Worm (Caenorhabditis elegans) whole organism, mixed stage, embryonic: ENCODE data around the gene folt-3.

ENCODE experiments used
- blmp-1 ChIP-seq: fragments of 150-350 bp; optimal IDR thresholded peaks from 2 replicates; lab custom pipeline; 2014; ENCODE audit warnings: missing biosample characterization, missing genetic modification characterization
- ces-1 ChIP-seq: fragments of 150-350 bp; optimal IDR thresholded peaks from 2 replicates; lab custom pipeline; 2014; ENCODE audit warnings: missing biosample characterization, missing genetic modification reagents, missing genetic modification characterization
- elt-1 ChIP-seq: sonication (generic microtip); optimal IDR thresholded peaks from 2 replicates; lab custom pipeline; 2017; ENCODE audit warnings: missing genetic modification characterization, mild to moderate bottlenecking, missing compliant biosample characterization, antibody characterized with exemption, moderate library complexity, borderline replicate concordance; ENCODE audit not compliant: insufficient read depth
- lin-13 ChIP-seq: fragments of 150-350 bp; optimal IDR thresholded peaks from 2 replicates; lab custom pipeline; 2014; ENCODE audit warnings: missing biosample characterization, missing genetic modification characterization
- lsy-2 ChIP-seq: fragments of 150-350 bp; optimal IDR thresholded peaks from 2 replicates; lab custom pipeline; 2014; ENCODE audit warnings: missing biosample characterization, missing genetic modification characterization
- mls-2 ChIP-seq: sonication (generic microtip); optimal IDR thresholded peaks from 2 replicates; lab custom pipeline; 2016; ENCODE audit warnings: mild to moderate bottlenecking, missing genetic modification characterization, moderate library complexity, missing compliant biosample characterization
- nhr-12 ChIP-seq: fragments of 150-350 bp; optimal IDR thresholded peaks from 2 replicates; lab custom pipeline; 2014; ENCODE audit warnings: missing biosample characterization, missing genetic modification characterization
- nhr-28 ChIP-seq: fragments of 150-350 bp; optimal IDR thresholded peaks from 2 replicates; lab custom pipeline; 2014; ENCODE audit warnings: missing biosample characterization, missing genetic modification characterization
- snpc-4 ChIP-seq: fragments of 150-350 bp; optimal IDR thresholded peaks from 2 replicates; lab custom pipeline; 2014; ENCODE audit warnings: missing biosample characterization, missing genetic modification characterization
- sptf-1 ChIP-seq: sonication (generic microtip); optimal IDR thresholded peaks from 2 replicates; lab custom pipeline; 2017; ENCODE audit warnings: mild to moderate bottlenecking, missing genetic modification characterization, moderate library complexity, missing compliant biosample characterization

DNA sequence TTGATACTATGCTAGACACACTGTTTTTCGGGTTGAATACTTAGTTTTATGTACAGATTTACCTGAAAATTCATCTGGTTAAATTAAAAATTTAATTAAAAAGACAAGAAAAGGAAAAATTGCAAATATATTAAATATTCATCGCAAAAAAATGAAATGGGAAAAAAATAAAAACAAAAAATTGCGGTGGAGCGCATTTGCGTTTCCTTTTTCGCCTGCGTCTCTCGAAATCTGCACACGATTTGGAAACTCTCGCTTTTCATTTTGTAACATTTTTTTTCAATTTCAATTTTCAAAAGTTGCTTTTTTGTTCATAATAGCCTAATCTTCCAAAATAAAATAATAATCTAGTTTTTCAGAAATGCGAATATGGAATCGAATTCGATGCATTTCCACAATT, 21.9 kb downstream of the folt-3 start, which contains the start of the genes F19F10.11 and C50E3.5:
- TF ChIP-seq sptf-1 (no peak), nhr-28 (tag; lab: Kevin White, UChicago) (no peak), elt-1 (tag; lab: Kevin White, UChicago) (no peak), lsy-2 (tag; lab: Kevin White, UChicago) (peak; percentile 5), ces-1 (peak; percentile 20), blmp-1 (no peak), nhr-12 (no peak), mls-2 (tag; lab: Kevin White, UChicago) (no peak), lin-13 (tag; lab: Kevin White, UChicago) (no peak), snpc-4 (tag; lab: Kevin White, UChicago) (no peak)
